Worm (Caenorhabditis elegans) whole organism, late embryonic: Measurements from ENCODE around the gene orai-1.

Experiments
- C38D4.7 ChIP-seq: fragments of 200-800 bp; sonication (Bioruptor generic); optimal IDR thresholded peaks from 2 replicates; lab custom pipeline; 2018; ENCODE audit warnings: mild to moderate bottlenecking, missing genetic modification characterization, moderate library complexity, missing compliant biosample characterization
- F13H6.1 ChIP-seq: sonication (generic microtip); optimal IDR thresholded peaks from 2 replicates; lab custom pipeline; 2016; ENCODE audit warnings: missing genetic modification characterization, missing compliant biosample characterization
- T23F11.4 ChIP-seq: fragments of 200-800 bp; sonication (Bioruptor generic); optimal IDR thresholded peaks from 2 replicates; lab custom pipeline; 2018; ENCODE audit warnings: mild to moderate bottlenecking, missing genetic modification characterization, missing compliant biosample characterization
- Y22D7AL.16 ChIP-seq: sonication (generic microtip); optimal IDR thresholded peaks from 2 replicates; lab custom pipeline; 2016; ENCODE audit warnings: missing genetic modification characterization, missing compliant biosample characterization
- ahr-1 ChIP-seq: sonication (generic microtip); optimal IDR thresholded peaks from 2 replicates; lab custom pipeline; 2016; ENCODE audit warnings: missing genetic modification characterization, missing compliant biosample characterization
- ceh-18 ChIP-seq: sonication (generic microtip); optimal IDR thresholded peaks from 2 replicates; lab custom pipeline; 2016; ENCODE audit warnings: missing genetic modification characterization, missing compliant biosample characterization
- ceh-19 ChIP-seq: fragments of 200-800 bp; sonication (Bioruptor generic); optimal IDR thresholded peaks from 2 replicates; lab custom pipeline; 2018; ENCODE audit warnings: mild to moderate bottlenecking, missing genetic modification characterization, missing compliant biosample characterization
- ceh-22 ChIP-seq: sonication (generic microtip); optimal IDR thresholded peaks from 2 replicates; lab custom pipeline; 2017; ENCODE audit warnings: missing biosample characterization, missing genetic modification characterization
- ceh-34 ChIP-seq: sonication (generic microtip); optimal IDR thresholded peaks from 2 replicates; lab custom pipeline; 2016; ENCODE audit warnings: mild to moderate bottlenecking, missing genetic modification characterization, missing compliant biosample characterization
- ceh-45 ChIP-seq: fragments of 200-800 bp; sonication (Bioruptor generic); IDR thresholded peaks from 2 replicates; pipeline ENCODE4 v1.3.6; 2022; ENCODE audit warnings: missing genetic modification reagents, missing genetic modification characterization, missing compliant biosample characterization
- ceh-6 ChIP-seq: fragments of 200-800 bp; sonication (Bioruptor generic); optimal IDR thresholded peaks from 2 replicates; lab custom pipeline; 2018; ENCODE audit warnings: mild to moderate bottlenecking, missing genetic modification characterization, missing compliant biosample characterization
- ceh-9 ChIP-seq: sonication (generic microtip); optimal IDR thresholded peaks from 2 replicates; lab custom pipeline; 2016; ENCODE audit warnings: mild to moderate bottlenecking, missing genetic modification characterization, inconsistent platforms, missing compliant biosample characterization
- che-1 ChIP-seq: sonication (generic microtip); optimal IDR thresholded peaks from 2 replicates; lab custom pipeline; 2016; ENCODE audit warnings: mild to moderate bottlenecking, missing genetic modification characterization, missing compliant biosample characterization
- dmd-4 ChIP-seq: sonication (generic microtip); optimal IDR thresholded peaks from 2 replicates; lab custom pipeline; 2016; ENCODE audit warnings: borderline replicate concordance, missing genetic modification characterization, missing compliant biosample characterization
- dve-1 ChIP-seq: sonication (generic microtip); optimal IDR thresholded peaks from 2 replicates; lab custom pipeline; 2017; ENCODE audit warnings: antibody characterized with exemption, mild to moderate bottlenecking, missing genetic modification characterization, missing compliant biosample characterization
- elt-2 ChIP-seq: sonication (generic microtip); optimal IDR thresholded peaks from 2 replicates; lab custom pipeline; 2016; ENCODE audit warnings: missing genetic modification reagents, missing genetic modification characterization, missing compliant biosample characterization
- elt-4 ChIP-seq: sonication (generic microtip); optimal IDR thresholded peaks from 2 replicates; lab custom pipeline; 2016; ENCODE audit warnings: missing genetic modification characterization, missing compliant biosample characterization
- eyg-1 ChIP-seq: sonication (generic microtip); optimal IDR thresholded peaks from 2 replicates; lab custom pipeline; 2016; ENCODE audit warnings: missing genotype, missing genetic modification characterization, missing compliant biosample characterization
- fax-1 ChIP-seq: sonication (generic microtip); optimal IDR thresholded peaks from 2 replicates; lab custom pipeline; 2016; ENCODE audit warnings: missing genotype, missing genetic modification characterization, missing compliant biosample characterization
- fkh-10 ChIP-seq: fragments of 150-350 bp; optimal IDR thresholded peaks from 2 replicates; lab custom pipeline; 2014; ENCODE audit warnings: missing biosample characterization, missing genetic modification reagents, missing genetic modification characterization
- gmeb-2 ChIP-seq: sonication (generic microtip); optimal IDR thresholded peaks from 2 replicates; lab custom pipeline; 2016; ENCODE audit warnings: missing genetic modification characterization, inconsistent platforms, missing compliant biosample characterization
- hlh-13 ChIP-seq: fragments of 200-800 bp; sonication (Bioruptor generic); optimal IDR thresholded peaks from 2 replicates; lab custom pipeline; 2018; ENCODE audit warnings: mild to moderate bottlenecking, missing genetic modification characterization, missing compliant biosample characterization
- hlh-30 ChIP-seq: sonication (generic microtip); optimal IDR thresholded peaks from 2 replicates; lab custom pipeline; 2017; ENCODE audit warnings: antibody characterized with exemption, missing genetic modification characterization, missing compliant biosample characterization; ENCODE audit not compliant: insufficient read depth
- hlh-6 ChIP-seq: sonication (generic microtip); optimal IDR thresholded peaks from 2 replicates; lab custom pipeline; 2016; ENCODE audit warnings: missing genotype, missing genetic modification characterization, missing compliant biosample characterization
- hlh-8 ChIP-seq: sonication (generic microtip); optimal IDR thresholded peaks from 2 replicates; lab custom pipeline; 2016; ENCODE audit warnings: missing genotype, missing genetic modification characterization, missing compliant biosample characterization
- lim-6 ChIP-seq: sonication (generic microtip); optimal IDR thresholded peaks from 2 replicates; lab custom pipeline; 2016; ENCODE audit warnings: missing genetic modification characterization, missing compliant biosample characterization
- nhr-11 ChIP-seq: fragments of 150-350 bp; optimal IDR thresholded peaks from 2 replicates; lab custom pipeline; 2014; ENCODE audit warnings: missing biosample characterization, missing genetic modification characterization
- nhr-232 ChIP-seq: sonication (generic microtip); optimal IDR thresholded peaks from 2 replicates; lab custom pipeline; 2016; ENCODE audit warnings: missing genetic modification characterization, missing compliant biosample characterization
- pag-3 ChIP-seq: sonication (generic microtip); optimal IDR thresholded peaks from 2 replicates; lab custom pipeline; 2016; ENCODE audit warnings: missing compliant biosample characterization, missing genetic modification characterization, borderline replicate concordance
- pax-1 ChIP-seq: fragments of 150-350 bp; optimal IDR thresholded peaks from 2 replicates; lab custom pipeline; 2014; ENCODE audit warnings: missing biosample characterization, missing genetic modification characterization
- pha-4 ChIP-seq: fragments of 150-350 bp; optimal IDR thresholded peaks from 2 replicates; lab custom pipeline; 2018; ENCODE audit warnings: missing biosample characterization, missing genetic modification reagents, missing genetic modification characterization
- ref-2 ChIP-seq: sonication (generic microtip); optimal IDR thresholded peaks from 2 replicates; lab custom pipeline; 2016; ENCODE audit warnings: missing genetic modification characterization, missing compliant biosample characterization
- rnt-1 ChIP-seq: sonication (generic microtip); optimal IDR thresholded peaks from 2 replicates; lab custom pipeline; 2016; ENCODE audit warnings: missing genetic modification characterization, missing compliant biosample characterization
- sdc-2 ChIP-seq: sonication (generic microtip); optimal IDR thresholded peaks from 2 replicates; lab custom pipeline; 2016; ENCODE audit warnings: missing genotype, missing genetic modification characterization, missing compliant biosample characterization
- sox-4 ChIP-seq: sonication (generic microtip); optimal IDR thresholded peaks from 2 replicates; lab custom pipeline; 2017; ENCODE audit warnings: mild to moderate bottlenecking, missing genetic modification characterization, inconsistent platforms, missing compliant biosample characterization
- tbx-2 ChIP-seq: sonication (generic microtip); optimal IDR thresholded peaks from 2 replicates; lab custom pipeline; 2016; ENCODE audit warnings: missing genetic modification characterization, missing compliant biosample characterization
- ttx-3 ChIP-seq: sonication (generic microtip); optimal IDR thresholded peaks from 2 replicates; lab custom pipeline; 2016; ENCODE audit warnings: missing genetic modification reagents, missing genetic modification characterization, missing compliant biosample characterization
- unc-42 ChIP-seq: sonication (generic microtip); optimal IDR thresholded peaks from 2 replicates; lab custom pipeline; 2016; ENCODE audit warnings: missing genotype, missing genetic modification characterization, missing compliant biosample characterization
- unc-55 ChIP-seq: sonication (generic microtip); optimal IDR thresholded peaks from 2 replicates; lab custom pipeline; 2017; ENCODE audit warnings: missing biosample characterization, missing genetic modification reagents, missing genetic modification characterization
- ztf-16 ChIP-seq: sonication (generic microtip); optimal IDR thresholded peaks from 2 replicates; lab custom pipeline; 2017; ENCODE audit warnings: missing genetic modification characterization, missing compliant biosample characterization

The orai-1 gene

DNA sequence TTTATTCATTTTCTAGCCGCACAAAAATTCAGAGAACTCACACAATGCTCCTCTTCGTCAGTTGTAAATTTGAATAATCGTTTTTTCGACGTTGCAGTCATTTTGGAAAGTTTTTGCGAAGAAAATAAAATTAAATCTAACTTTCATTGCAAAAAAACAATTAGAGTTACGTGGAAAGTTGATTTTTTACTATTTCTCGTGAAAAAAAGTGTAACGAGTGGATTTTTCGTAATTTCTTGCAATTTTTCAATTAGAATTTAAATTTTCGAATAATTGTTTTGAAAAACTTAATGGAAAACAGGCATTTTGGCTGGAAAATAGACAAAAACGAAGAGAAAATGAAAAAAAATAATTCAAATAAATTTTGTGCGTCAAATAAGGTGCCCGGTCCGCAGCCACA, 47.9 kb upstream of the orai-1 start, which contains the start of gene Y55B1AR.2:
Gene Y55B1AR.2 (minus strand): TSS at position 101 of the 400 bp plus-strand sequence.
- TF ChIP-seq sdc-2 (tag; lab: Kevin White, UChicago) (no peak), ahr-1 (tag; lab: Kevin White, UChicago) (no peak), tbx-2 (tag; lab: Kevin White, UChicago) (no peak), hlh-8 (tag; lab: Kevin White, UChicago) (no peak), sox-4 (tag; lab: Kevin White, UChicago) (no peak), pag-3 (no peak), unc-42 (tag; lab: Kevin White, UChicago) (no peak), C38D4.7 (GFP tag; lab: Kevin White, UChicago) (no peak), ref-2 (tag; lab: Kevin White, UChicago) (no peak)

ce11 chrIII:599279-599678, 47.3 kb upstream of the orai-1 start:
- TF ChIP-seq ceh-45 (GFP tag; lab: Robert Waterston, UW) (no peak), rnt-1 (tag; lab: Kevin White, UChicago) (no peak), elt-4 (tag; lab: Kevin White, UChicago) (no peak), unc-55 (GFP tag; lab: Kevin White, UChicago) (no peak), pag-3 (no peak), gmeb-2 (tag; lab: Kevin White, UChicago) (no peak), pax-1 (tag; lab: Kevin White, UChicago) (no peak), hlh-30 (tag; lab: Kevin White, UChicago) (no peak), ttx-3 (tag; lab: Kevin White, UChicago) (no peak), nhr-232 (tag; lab: Kevin White, UChicago) (no peak), hlh-6 (tag; lab: Kevin White, UChicago) (no peak)

DNA sequence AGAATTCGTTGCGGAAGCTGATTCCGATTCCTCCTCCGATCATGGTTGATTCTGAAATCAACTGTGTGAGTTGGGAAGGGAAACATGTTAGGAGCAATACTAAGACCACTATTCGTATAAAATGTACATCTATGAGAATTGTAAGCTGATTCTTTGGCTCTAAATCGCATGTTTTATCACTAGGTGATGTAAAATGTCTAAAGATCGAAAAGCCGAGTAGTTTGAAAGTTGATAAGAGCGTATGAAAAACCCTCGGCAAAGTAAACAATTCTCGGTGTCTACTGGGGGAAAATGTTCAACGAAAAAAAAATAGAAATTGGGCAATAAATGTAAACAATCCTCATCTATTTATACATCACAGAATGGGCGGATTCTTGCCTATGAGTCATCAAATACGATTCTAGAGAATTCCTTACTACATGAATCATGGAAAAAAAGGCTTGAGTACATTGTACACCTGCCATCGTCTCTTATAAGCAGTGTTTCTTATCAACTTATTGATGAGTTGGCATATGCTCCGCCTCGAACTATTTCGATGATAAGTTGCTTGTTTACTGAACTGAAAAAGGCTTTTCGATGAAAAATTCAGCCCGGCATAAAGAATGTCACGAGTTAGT, 46.1 kb upstream of the orai-1 start, which contains the start of gene lec-6:
Gene lec-6 (minus strand): TSS at position 51 of the 617 bp plus-strand sequence.
- TF ChIP-seq ceh-34 (no peak), elt-2 (peak; percentile 55)

- no peak for TF ChIP-seq ceh-19
- no peak for TF ChIP-seq ceh-18 (tag; lab: Kevin White, UChicago)
- TF ChIP-seq nhr-11 (tag; lab: Kevin White, UChicago) = no peak
- TF ChIP-seq lim-6 = no peak
- no peak for TF ChIP-seq ztf-16 (tag; lab: Kevin White, UChicago)
- TF ChIP-seq eyg-1 (tag; lab: Kevin White, UChicago) = no peak
- no peak for TF ChIP-seq fkh-10 (GFP tag; lab: Kevin White, UChicago)
- no peak for TF ChIP-seq hlh-6 (tag; lab: Kevin White, UChicago)
- no peak for TF ChIP-seq ceh-34
- no peak for TF ChIP-seq hlh-8 (tag; lab: Kevin White, UChicago)
- TF ChIP-seq dmd-4 = no peak
- TF ChIP-seq elt-4 (tag; lab: Kevin White, UChicago) = no peak
- TF ChIP-seq ceh-6 (GFP tag; lab: Kevin White, UChicago) = no peak
- no peak for TF ChIP-seq ref-2 (tag; lab: Kevin White, UChicago)
- TF ChIP-seq ttx-3 (tag; lab: Kevin White, UChicago) = no peak
Observed at ce11 chrIII:605415-606054, 41.0 kb upstream of the orai-1 start, which contains the start of the genes Y55B1AR.4 and ttr-7. Gene Y55B1AR.4, minus strand, starts transcription at chrIII:605515. Gene ttr-7, plus strand, starts transcription at chrIII:606004.

DNA sequence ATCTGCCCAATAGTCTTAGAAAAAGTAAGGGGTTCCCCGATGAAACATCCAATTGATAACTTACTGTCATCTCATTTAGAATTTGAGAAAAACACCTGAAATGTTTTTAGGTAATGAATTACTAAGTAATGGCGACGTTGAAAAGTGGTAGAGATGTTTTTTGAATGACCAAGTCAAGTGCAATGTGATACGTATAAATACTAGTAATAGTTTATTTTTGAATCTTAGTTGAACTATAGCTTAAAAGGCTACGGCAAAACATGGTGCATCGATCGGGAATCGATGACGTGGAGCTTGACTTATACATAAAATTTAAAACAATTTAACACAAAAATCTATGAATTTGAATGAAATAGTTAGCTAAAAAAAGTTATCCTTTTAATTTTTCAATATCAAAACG, 37.0 kb upstream of the orai-1 start, which contains the start of gene best-17:
Gene best-17 (minus strand): TSS at position 101 of the 400 bp plus-strand sequence.
- no peak for TF ChIP-seq ceh-22
- no peak for TF ChIP-seq F13H6.1
- no peak for TF ChIP-seq hlh-13 (GFP tag; lab: Kevin White, UChicago)
- TF ChIP-seq C38D4.7 (GFP tag; lab: Kevin White, UChicago) = no peak
- TF ChIP-seq sox-4 (tag; lab: Kevin White, UChicago) = no peak
- TF ChIP-seq ceh-19 = no peak
- TF ChIP-seq T23F11.4 (GFP tag; lab: Kevin White, UChicago) = no peak
- TF ChIP-seq nhr-11 (tag; lab: Kevin White, UChicago) = no peak
- no peak for TF ChIP-seq fax-1 (tag; lab: Kevin White, UChicago)
- no peak for TF ChIP-seq dve-1 (tag; lab: Kevin White, UChicago)
- no peak for TF ChIP-seq hlh-30 (tag; lab: Kevin White, UChicago)
- no peak for TF ChIP-seq hlh-6 (tag; lab: Kevin White, UChicago)
- no peak for TF ChIP-seq ceh-45 (GFP tag; lab: Robert Waterston, UW)
- TF ChIP-seq che-1 = no peak
- no peak for TF ChIP-seq ceh-9 (tag; lab: Kevin White, UChicago)
- no peak for TF ChIP-seq pha-4 (tag; lab: Kevin White, UChicago)
- TF ChIP-seq eyg-1 (tag; lab: Kevin White, UChicago) = no peak
- TF ChIP-seq elt-4 (tag; lab: Kevin White, UChicago) = no peak
- TF ChIP-seq elt-2 = no peak
- TF ChIP-seq Y22D7AL.16 (tag; lab: Kevin White, UChicago) = no peak
